Worm (Caenorhabditis elegans) whole organism, L1 larva: ENCODE results near the gene nhr-201.

ENCODE experiments used
- C16A3.4 ChIP-seq: fragments of 150-350 bp; optimal IDR thresholded peaks from 2 replicates; lab custom pipeline; 2014; ENCODE audit warnings: missing biosample characterization, missing genetic modification characterization
- C34B4.2 ChIP-seq: sonication (generic microtip); optimal IDR thresholded peaks from 2 replicates; lab custom pipeline; 2017; ENCODE audit warnings: mild to moderate bottlenecking, missing genetic modification characterization, missing compliant biosample characterization
- F16B12.6 ChIP-seq: fragments of 150-350 bp; optimal IDR thresholded peaks from 2 replicates; lab custom pipeline; 2014; ENCODE audit warnings: missing biosample characterization, missing genetic modification characterization
- alr-1 ChIP-seq: fragments of 200-800 bp; sonication (Bioruptor generic); optimal IDR thresholded peaks from 2 replicates; lab custom pipeline; 2018; ENCODE audit warnings: borderline replicate concordance, mild to moderate bottlenecking, missing genetic modification characterization, missing compliant biosample characterization
- blmp-1 ChIP-seq: fragments of 150-350 bp; optimal IDR thresholded peaks from 2 replicates; lab custom pipeline; 2014; ENCODE audit warnings: missing biosample characterization, missing genetic modification characterization
- ceh-63 ChIP-seq: fragments of 200-800 bp; sonication (Bioruptor generic); optimal IDR thresholded peaks from 2 replicates; lab custom pipeline; 2018; ENCODE audit warnings: mild to moderate bottlenecking, missing genetic modification characterization, missing compliant biosample characterization
- ceh-8 ChIP-seq: fragments of 200-800 bp; sonication (Bioruptor generic); optimal IDR thresholded peaks from 2 replicates; lab custom pipeline; 2018; ENCODE audit warnings: mild to moderate bottlenecking, missing genetic modification characterization, moderate library complexity, missing compliant biosample characterization
- ceh-90 ChIP-seq: sonication (generic microtip); optimal IDR thresholded peaks from 2 replicates; lab custom pipeline; 2016; ENCODE audit warnings: missing genetic modification characterization, missing compliant biosample characterization
- dpl-1 ChIP-seq, 3 experiments: fragments of 150-350 bp in 2 of 3; sonication (generic microtip) in 1 of 3; optimal IDR thresholded peaks; 2 replicates each; lab custom pipeline; 2014 to 2017; ENCODE audit warnings: missing biosample characterization in 3 of 3, missing genetic modification characterization in 3 of 3, missing genetic modification reagents in 3 of 3
- efl-1 ChIP-seq, 4 experiments: fragments of 150-350 bp; optimal IDR thresholded peaks in 3 of 4; peaks in 1 of 4; 1 replicate in 1 of 4; 2 replicates in 3 of 4; lab custom pipeline; 2014; ENCODE audit warnings: missing biosample characterization in 2 of 4, missing genetic modification characterization in 2 of 4, missing genetic modification reagents in 2 of 4
- elt-2 ChIP-seq: sonication (generic microtip); optimal IDR thresholded peaks from 2 replicates; lab custom pipeline; 2016; ENCODE audit warnings: missing genetic modification characterization, mild to moderate bottlenecking, inconsistent platforms, missing compliant biosample characterization, missing genetic modification reagents
- fkh-4 ChIP-seq: sonication (generic microtip); optimal IDR thresholded peaks from 2 replicates; lab custom pipeline; 2016; ENCODE audit warnings: missing compliant biosample characterization, missing genetic modification characterization, borderline replicate concordance
- fos-1 ChIP-seq: fragments of 150-350 bp; optimal IDR thresholded peaks from 2 replicates; lab custom pipeline; 2014; ENCODE audit warnings: missing biosample characterization, missing genetic modification characterization
- jun-1 ChIP-seq: fragments of 150-350 bp; optimal IDR thresholded peaks from 2 replicates; lab custom pipeline; 2014; ENCODE audit warnings: missing biosample characterization, missing genetic modification reagents, missing genetic modification characterization
- lin-15B ChIP-seq: fragments of 150-350 bp; sonication (generic microtip); optimal IDR thresholded peaks from 3 replicates; lab custom pipeline; 2014; ENCODE audit warnings: missing biosample characterization, missing genetic modification characterization
- lin-35 ChIP-seq, 2 experiments: fragments of 150-350 bp; optimal IDR thresholded peaks; 2 replicates each; lab custom pipeline; 2014; ENCODE audit warnings: missing biosample characterization in 2 of 2, missing genetic modification characterization in 2 of 2, missing genetic modification reagents in 2 of 2
- lir-3 ChIP-seq: sonication (generic microtip); optimal IDR thresholded peaks from 2 replicates; lab custom pipeline; 2016; ENCODE audit warnings: mild to moderate bottlenecking, missing genetic modification characterization, moderate library complexity, missing compliant biosample characterization; ENCODE audit not compliant: poor library complexity
- mep-1 ChIP-seq: fragments of 150-350 bp; optimal IDR thresholded peaks from 2 replicates; lab custom pipeline; 2014; ENCODE audit warnings: missing biosample characterization, missing genetic modification characterization
- nhr-11 ChIP-seq: fragments of 150-350 bp; optimal IDR thresholded peaks from 2 replicates; lab custom pipeline; 2014; ENCODE audit warnings: missing biosample characterization, missing genetic modification characterization
- nhr-19 ChIP-seq: fragments of 200-800 bp; sonication (Bioruptor generic); conservative IDR thresholded peaks from 2 replicates; pipeline ENCODE4 v1.3.6; 2022; ENCODE audit warnings: missing genetic modification characterization, missing compliant biosample characterization
- nhr-237 ChIP-seq: fragments of 150-350 bp; optimal IDR thresholded peaks from 2 replicates; lab custom pipeline; 2014; ENCODE audit warnings: missing biosample characterization, missing genetic modification characterization
- nhr-28 ChIP-seq: fragments of 150-350 bp; optimal IDR thresholded peaks from 2 replicates; lab custom pipeline; 2014; ENCODE audit warnings: missing biosample characterization, missing genetic modification characterization
- nhr-71 ChIP-seq: sonication (generic microtip); optimal IDR thresholded peaks from 2 replicates; lab custom pipeline; 2016; ENCODE audit warnings: mild to moderate bottlenecking, missing genetic modification characterization, moderate library complexity, missing compliant biosample characterization
- nhr-85 ChIP-seq: sonication (generic microtip); peaks from one replicate; lab custom pipeline; 2016; ENCODE audit warnings: missing genetic modification characterization, inconsistent platforms, missing compliant biosample characterization
- nhr-90 ChIP-seq: sonication (generic microtip); optimal IDR thresholded peaks from 2 replicates; lab custom pipeline; 2016; ENCODE audit warnings: mild to moderate bottlenecking, missing genetic modification characterization, missing compliant biosample characterization; ENCODE audit not compliant: poor library complexity
- pax-3 ChIP-seq: fragments of 200-800 bp; sonication (Bioruptor generic); optimal IDR thresholded peaks from 2 replicates; lab custom pipeline; 2018; ENCODE audit warnings: mild to moderate bottlenecking, missing genetic modification characterization, moderate library complexity, missing compliant biosample characterization
- pqm-1 ChIP-seq: sonication (generic microtip); optimal IDR thresholded peaks from 3 replicates; lab custom pipeline; 2017; ENCODE audit warnings: missing biosample characterization, missing genetic modification characterization
- skn-1 ChIP-seq: fragments of 150-350 bp; optimal IDR thresholded peaks from 2 replicates; lab custom pipeline; 2014; ENCODE audit warnings: missing biosample characterization, missing genetic modification characterization
- snpc-4 ChIP-seq: fragments of 150-350 bp; optimal IDR thresholded peaks from 2 replicates; lab custom pipeline; 2014; ENCODE audit warnings: missing biosample characterization, missing genetic modification characterization
- sup-37 ChIP-seq: fragments of 200-800 bp; sonication (Bioruptor generic); optimal IDR thresholded peaks from 2 replicates; lab custom pipeline; 2018; ENCODE audit warnings: mild to moderate bottlenecking, missing genetic modification characterization, missing compliant biosample characterization
- tlp-1 ChIP-seq: fragments of 150-350 bp; optimal IDR thresholded peaks from 2 replicates; lab custom pipeline; 2014; ENCODE audit warnings: missing biosample characterization, missing genetic modification characterization
- unc-130 ChIP-seq: fragments of 150-350 bp; optimal IDR thresholded peaks from 2 replicates; lab custom pipeline; 2017; ENCODE audit warnings: missing biosample characterization, missing genetic modification characterization, inconsistent platforms
- unc-30 ChIP-seq: sonication (generic microtip); optimal IDR thresholded peaks from 2 replicates; lab custom pipeline; 2017; ENCODE audit warnings: missing biosample characterization, missing genetic modification characterization
- unc-62 ChIP-seq: fragments of 150-350 bp; optimal IDR thresholded peaks from 2 replicates; lab custom pipeline; 2014; ENCODE audit warnings: missing biosample characterization, missing genetic modification reagents, missing genetic modification characterization
- vab-15 ChIP-seq: sonication (generic microtip); optimal IDR thresholded peaks from 2 replicates; lab custom pipeline; 2017; ENCODE audit warnings: missing genotype, mild to moderate bottlenecking, missing genetic modification characterization, missing compliant biosample characterization
- xbp-1 ChIP-seq: sonication (generic microtip); optimal IDR thresholded peaks from 2 replicates; lab custom pipeline; 2016; ENCODE audit warnings: missing genetic modification characterization, missing compliant biosample characterization
- zag-1 ChIP-seq: fragments of 150-350 bp; optimal IDR thresholded peaks from 2 replicates; lab custom pipeline; 2014; ENCODE audit warnings: missing biosample characterization, missing genetic modification characterization
- ztf-4 ChIP-seq: fragments of 150-350 bp; optimal IDR thresholded peaks from 2 replicates; lab custom pipeline; 2014; ENCODE audit warnings: missing biosample characterization, missing genetic modification characterization

nhr-201 gene

ce11 chrV:446988-447387, 17.6 kb upstream of the nhr-201 start:
- TF ChIP-seq nhr-85 (tag; lab: Kevin White, UChicago) (peak; percentile 8), snpc-4 (no peak)

DNA sequence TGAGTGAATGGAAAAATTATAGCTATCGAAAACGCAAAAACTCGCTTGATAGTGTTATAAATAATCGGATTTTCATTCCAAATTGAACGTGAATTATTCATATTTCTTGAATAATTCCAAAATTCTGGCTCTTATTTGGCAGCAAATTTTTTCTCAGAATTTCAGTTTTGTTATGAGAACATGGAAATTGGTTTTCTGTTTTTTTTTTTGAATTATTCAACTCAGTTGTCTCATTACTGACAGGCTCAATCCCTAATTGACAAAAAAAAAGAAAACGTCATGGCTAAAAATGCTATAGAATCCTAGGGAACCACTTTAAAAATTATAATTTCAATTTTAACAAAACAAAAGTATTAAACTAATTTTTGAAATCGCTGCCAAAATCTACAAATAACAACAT, 15.5 kb upstream of the nhr-201 start, which contains the start of gene srh-35:
srh-35 (minus strand) TSS at position 101 of the 400 bp plus-strand sequence.
- TF ChIP-seq zag-1 (tag; lab: Kevin White, UChicago) = no peak
- no peak for TF ChIP-seq nhr-11 (tag; lab: Kevin White, UChicago)
- TF ChIP-seq C34B4.2 (tag; lab: Kevin White, UChicago) = no peak
- TF ChIP-seq nhr-85 (tag; lab: Kevin White, UChicago) = peak; percentile 10

- no peak for TF ChIP-seq nhr-85 (tag; lab: Kevin White, UChicago)
- no peak for TF ChIP-seq efl-1 (optimal IDR thresholded peaks at IDR 0.05; lab: Kevin White, UChicago)
- TF ChIP-seq efl-1 (GFP tag; optimal IDR thresholded peaks at IDR 0.05 in 1 of 2; lab: Kevin White, UChicago) = peak in 1 of 2 experiments; percentile 31
Observed at ce11 chrV:449685-450084, 14.9 kb upstream of the nhr-201 start, which contains the start of gene M02H5.8. Gene M02H5.8 (plus strand): TSS chrV:449981.

DNA sequence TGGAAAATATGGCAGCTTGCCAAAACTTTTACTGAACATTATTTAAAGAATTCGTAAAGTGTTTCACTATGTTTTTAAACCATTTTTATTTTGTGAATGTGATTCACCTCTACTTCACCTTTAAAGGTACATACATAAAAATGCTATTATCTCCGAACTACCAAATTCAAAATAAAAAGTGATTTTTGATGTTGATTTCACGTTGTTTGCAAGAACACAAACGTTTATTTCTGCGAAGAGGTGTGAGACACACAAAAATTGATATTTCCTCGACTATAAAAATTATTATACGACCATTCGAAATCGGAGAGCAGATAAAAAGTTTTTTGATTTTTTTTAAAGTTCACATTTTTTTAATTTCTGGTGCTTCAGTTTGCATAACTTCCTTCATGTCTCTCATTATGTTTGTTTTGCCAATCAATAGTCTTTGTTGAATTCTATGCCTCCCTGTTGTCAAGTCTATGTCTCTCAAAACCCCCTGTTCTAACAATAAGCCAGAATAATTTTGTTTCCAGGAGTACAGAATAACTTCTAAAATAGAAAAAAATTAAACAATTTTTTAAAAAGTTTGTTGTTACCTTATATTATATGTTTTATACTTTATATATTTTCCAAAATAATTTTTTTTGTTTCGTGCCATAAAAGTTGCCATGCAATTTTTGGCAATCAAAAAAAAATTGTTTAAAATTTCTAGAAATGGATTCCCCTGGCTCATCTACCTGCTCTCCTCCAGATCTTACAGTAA, 13.7 kb upstream of the nhr-201 start, which contains the start of gene nhr-123:
nhr-123 (plus strand) TSS at position 695 of the 745 bp plus-strand sequence.
- TF ChIP-seq efl-1 (optimal IDR thresholded peaks at IDR 0.05; lab: Kevin White, UChicago) = no peak
- peak in 1 of 2 experiments; percentile 90 for TF ChIP-seq efl-1 (GFP tag; optimal IDR thresholded peaks at IDR 0.05 in 1 of 2; lab: Kevin White, UChicago)
- TF ChIP-seq dpl-1 (GFP tag; optimal IDR thresholded peaks at IDR 0.05; lab: Kevin White, UChicago) = no peak

DNA sequence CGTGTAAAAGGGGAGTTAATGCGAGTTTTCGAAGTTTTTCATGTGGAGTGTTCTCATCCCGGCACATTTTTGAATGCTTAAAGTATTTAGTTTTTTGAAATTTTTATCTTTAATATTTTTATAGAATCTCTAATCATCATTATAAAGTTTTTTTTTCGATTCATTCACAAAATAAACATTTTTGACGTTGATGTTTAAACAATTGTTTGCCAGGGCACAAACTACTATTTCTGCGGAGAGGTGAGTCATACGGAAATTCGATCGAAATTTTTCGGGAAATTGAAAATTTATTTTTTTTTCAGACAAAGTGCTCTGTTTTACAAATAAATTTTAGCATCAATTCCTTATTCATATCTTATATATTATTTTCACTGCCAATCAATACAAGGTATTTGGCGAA, 11.1 kb upstream of the nhr-201 start, which contains the start of gene nhr-98:
nhr-98 (plus strand) TSS at position 301 of the 400 bp plus-strand sequence.
- TF ChIP-seq nhr-28 = no peak
- no peak for TF ChIP-seq mep-1
- TF ChIP-seq pqm-1 (tag; lab: Kevin White, UChicago) = no peak
- no peak for TF ChIP-seq unc-130 (tag; lab: Kevin White, UChicago)
- TF ChIP-seq ceh-63 (GFP tag; lab: Kevin White, UChicago) = no peak
- no peak for TF ChIP-seq C16A3.4
- TF ChIP-seq ceh-8 (GFP tag; lab: Kevin White, UChicago) = no peak

DNA sequence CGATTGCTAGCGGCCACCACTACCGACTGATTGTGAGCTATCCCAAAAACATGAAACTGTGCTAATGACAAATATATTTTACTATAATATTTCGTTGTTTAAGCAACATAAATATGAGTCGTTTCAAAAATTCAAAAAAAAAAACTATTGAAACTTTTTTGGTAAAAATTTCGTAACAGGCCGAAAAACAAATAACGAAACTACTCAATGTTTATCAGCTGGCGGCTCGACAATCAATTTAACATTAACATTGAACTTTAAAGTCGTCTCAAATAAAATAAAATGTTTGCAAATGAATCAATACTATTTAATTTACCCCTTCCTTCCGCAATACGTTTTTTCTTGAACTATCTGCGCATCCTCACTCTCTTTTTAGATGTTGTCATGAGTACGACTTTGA, 6.8 kb upstream of the nhr-201 start:
- TF ChIP-seq C34B4.2 (tag; lab: Kevin White, UChicago) = no peak
- no peak for TF ChIP-seq xbp-1 (tag; lab: Kevin White, UChicago)
- no peak for TF ChIP-seq lir-3 (tag; lab: Kevin White, UChicago)
- no peak for TF ChIP-seq unc-30 (tag; lab: Kevin White, UChicago)
- TF ChIP-seq unc-62 (GFP tag; lab: Kevin White, UChicago) = no peak
- no peak for TF ChIP-seq nhr-19 (GFP tag; lab: Robert Waterston, UW)
- TF ChIP-seq pqm-1 (tag; lab: Kevin White, UChicago) = no peak
- TF ChIP-seq ceh-90 = no peak
- TF ChIP-seq jun-1 = no peak
- TF ChIP-seq ceh-8 (GFP tag; lab: Kevin White, UChicago) = no peak
- no peak for TF ChIP-seq fkh-4 (tag; lab: Kevin White, UChicago)
- no peak for TF ChIP-seq nhr-71 (tag; lab: Kevin White, UChicago)
- TF ChIP-seq C16A3.4 = no peak
- TF ChIP-seq pax-3 = no peak
- no peak for TF ChIP-seq lin-15B
- TF ChIP-seq, all 84 proteins: peak for 0

ce11 chrV:459464-459863, 5.2 kb upstream of the nhr-201 start, which contains the start of gene nhr-203:
Gene nhr-203 (plus strand): TSS chrV:459795.
- no peak for TF ChIP-seq lin-15B
- TF ChIP-seq tlp-1 = no peak
- TF ChIP-seq blmp-1 = no peak
- TF ChIP-seq alr-1 (tag; lab: Kevin White, UChicago) = no peak
- peak; percentile 83 for TF ChIP-seq elt-2
- no peak for TF ChIP-seq nhr-28
- TF ChIP-seq zag-1 (tag; lab: Kevin White, UChicago) = no peak
- TF ChIP-seq nhr-90 = peak; percentile 4
- no peak for TF ChIP-seq xbp-1 (tag; lab: Kevin White, UChicago)
- no peak for TF ChIP-seq nhr-19 (GFP tag; lab: Robert Waterston, UW)
- TF ChIP-seq sup-37 (GFP tag; lab: Kevin White, UChicago) = no peak
- TF ChIP-seq vab-15 (tag; lab: Kevin White, UChicago) = no peak
- no peak for TF ChIP-seq snpc-4
- no peak for TF ChIP-seq nhr-237 (tag; lab: Kevin White, UChicago)
- no peak for TF ChIP-seq pax-3
- peak in 1 of 2 experiments; percentile 39 for TF ChIP-seq lin-35 (GFP tag; optimal IDR thresholded peaks at IDR 0.05; lab: Kevin White, UChicago)
- no peak for TF ChIP-seq skn-1 (tag; lab: Kevin White, UChicago)
- no peak for TF ChIP-seq F16B12.6 (tag; lab: Kevin White, UChicago)
- no peak for TF ChIP-seq fos-1 (tag; lab: Kevin White, UChicago)
- no peak for TF ChIP-seq ztf-4
